Worm (Caenorhabditis elegans): ENCODE measurements around the gene T19H12.3.

T19H12.3 gene

ce11 chrV:4922024-4922423, 36.6 kb downstream of the T19H12.3 start, which contains the start of gene srh-22:
Gene srh-22, plus strand, starts transcription at chrV:4922324.
- TF ChIP-seq ceh-82 (tag; optimal IDR thresholded peaks at IDR 0.05), result no peak
- TF ChIP-seq lsy-2 (tag; optimal IDR thresholded peaks at IDR 0.05), result no peak
- TF ChIP-seq nhr-6 (tag; optimal IDR thresholded peaks at IDR 0.05), result no peak
- no peak for TF ChIP-seq nhr-10 (tag; optimal IDR thresholded peaks at IDR 0.05)
- no peak for TF ChIP-seq elt-1 (tag; optimal IDR thresholded peaks at IDR 0.05)
- no peak for TF ChIP-seq aly-2 (tag; optimal IDR thresholded peaks at IDR 0.05)
- no peak for TF ChIP-seq crh-2 (tag; optimal IDR thresholded peaks at IDR 0.05)
- TF ChIP-seq nhr-25 (tag; optimal IDR thresholded peaks at IDR 0.05), result no peak
- no peak for TF ChIP-seq snpc-4 (tag; optimal IDR thresholded peaks at IDR 0.05)
- TF ChIP-seq nhr-11 (tag; optimal IDR thresholded peaks at IDR 0.05), result no peak
- no peak for TF ChIP-seq nhr-129 (tag; optimal IDR thresholded peaks at IDR 0.05)
- no peak for TF ChIP-seq lin-39 (tag; optimal IDR thresholded peaks at IDR 0.05)
- TF ChIP-seq sma-3 (GFP tag; optimal IDR thresholded peaks at IDR 0.05), result no peak
- TF ChIP-seq R02D3.7 (tag; optimal IDR thresholded peaks at IDR 0.05), result no peak

ce11 chrV:4924618-4925017, 39.1 kb downstream of the T19H12.3 start, which contains the start of gene srh-20:
Gene srh-20, plus strand, starts transcription at chrV:4924918.
- TF ChIP-seq sma-9 (GFP tag; optimal IDR thresholded peaks at IDR 0.05), result no peak
- TF ChIP-seq sma-9 (tag; optimal IDR thresholded peaks at IDR 0.05), result no peak
- no peak for TF ChIP-seq nhr-10 (tag; optimal IDR thresholded peaks at IDR 0.05)
- no peak for TF ChIP-seq nhr-21 (tag; optimal IDR thresholded peaks at IDR 0.05)
- no peak for TF ChIP-seq lsy-2 (tag; optimal IDR thresholded peaks at IDR 0.05)
- TF ChIP-seq nhr-6 (tag; optimal IDR thresholded peaks at IDR 0.05), result no peak
- no peak for TF ChIP-seq F13H6.1 (tag; optimal IDR thresholded peaks at IDR 0.05)
- no peak for TF ChIP-seq snpc-4 (tag; optimal IDR thresholded peaks at IDR 0.05)
- no peak for TF ChIP-seq ztf-1 (GFP tag; conservative IDR thresholded peaks at IDR 0.05)
- TF ChIP-seq fos-1 (tag; optimal IDR thresholded peaks at IDR 0.05), result no peak
- no peak for TF ChIP-seq gmeb-1 (tag; optimal IDR thresholded peaks at IDR 0.05)
- TF ChIP-seq ama-1 (optimal IDR thresholded peaks at IDR 0.05), result no peak
- no peak for TF ChIP-seq ztf-4 (tag; optimal IDR thresholded peaks at IDR 0.05)
- no peak for TF ChIP-seq crh-2 (tag; optimal IDR thresholded peaks at IDR 0.05)
- no peak for TF ChIP-seq nhr-129 (tag; optimal IDR thresholded peaks at IDR 0.05)
- no peak for TF ChIP-seq mab-5 (tag; optimal IDR thresholded peaks at IDR 0.05)

- no peak for TF ChIP-seq sma-9 (GFP tag; optimal IDR thresholded peaks at IDR 0.05)
- TF ChIP-seq sma-9 (tag; optimal IDR thresholded peaks at IDR 0.05), result no peak
- no peak for TF ChIP-seq blmp-1 (tag; optimal IDR thresholded peaks at IDR 0.05; ENCODE audit: insufficient read depth)
- no peak for TF ChIP-seq F13H6.1 (tag; optimal IDR thresholded peaks at IDR 0.05)
- no peak for TF ChIP-seq mbf-1 (tag; optimal IDR thresholded peaks at IDR 0.05)
- no peak for TF ChIP-seq Y55F3AM.14 (GFP tag; optimal IDR thresholded peaks at IDR 0.05)
Measured at ce11 chrV:4926371-4926770, 40.9 kb downstream of the T19H12.3 start, which contains the start of gene srh-21. Gene srh-21, plus strand, starts transcription at chrV:4926671.

- TF ChIP-seq C34F6.9 (tag; optimal IDR thresholded peaks at IDR 0.05), result no peak
- TF ChIP-seq nhr-12 (tag; optimal IDR thresholded peaks at IDR 0.05), result no peak
- TF ChIP-seq aly-2 (tag; optimal IDR thresholded peaks at IDR 0.05), result no peak
- no peak for TF ChIP-seq unc-62 (GFP tag; optimal IDR thresholded peaks at IDR 0.05)
- TF ChIP-seq nhr-77 (tag; optimal IDR thresholded peaks at IDR 0.05), result no peak
- no peak for TF ChIP-seq lin-39 (tag; optimal IDR thresholded peaks at IDR 0.05)
- TF ChIP-seq nhr-21 (tag; optimal IDR thresholded peaks at IDR 0.05), result no peak
- no peak for TF ChIP-seq F13H6.1 (tag; optimal IDR thresholded peaks at IDR 0.05)
- TF ChIP-seq ama-1 (optimal IDR thresholded peaks at IDR 0.05), result no peak
- TF ChIP-seq nhr-6 (tag; optimal IDR thresholded peaks at IDR 0.05), result no peak
- TF ChIP-seq mbf-1 (tag; optimal IDR thresholded peaks at IDR 0.05), result no peak
- TF ChIP-seq sma-3 (GFP tag; optimal IDR thresholded peaks at IDR 0.05), result no peak
- no peak for TF ChIP-seq lin-11 (tag; optimal IDR thresholded peaks at IDR 0.05)
- TF ChIP-seq ZK546.5 (tag; optimal IDR thresholded peaks at IDR 0.05), result no peak
- TF ChIP-seq R02D3.7 (tag; optimal IDR thresholded peaks at IDR 0.05), result no peak
- TF ChIP-seq lin-13 (GFP tag; optimal IDR thresholded peaks at IDR 0.05), result no peak
- no peak for TF ChIP-seq ceh-16 (tag; optimal IDR thresholded peaks at IDR 0.05)
- TF ChIP-seq unc-39 (tag; optimal IDR thresholded peaks at IDR 0.05), result no peak
- no peak for TF ChIP-seq nhr-25 (tag; optimal IDR thresholded peaks at IDR 0.05)
Measured at ce11 chrV:4929842-4930241, 44.4 kb downstream of the T19H12.3 start, which contains the start of gene str-205. Gene str-205, minus strand, starts transcription at chrV:4929942.

- TF ChIP-seq crh-2 (tag; optimal IDR thresholded peaks at IDR 0.05) (no peak), sem-4 (tag; optimal IDR thresholded peaks at IDR 0.05) (no peak), ama-1 (optimal IDR thresholded peaks at IDR 0.05) (no peak), mdl-1 (tag; optimal IDR thresholded peaks at IDR 0.05) (no peak), mab-5 (tag; optimal IDR thresholded peaks at IDR 0.05) (no peak), ceh-16 (tag; optimal IDR thresholded peaks at IDR 0.05) (no peak), lin-11 (tag; optimal IDR thresholded peaks at IDR 0.05) (no peak), elt-3 (tag; optimal IDR thresholded peaks at IDR 0.05) (no peak), lin-39 (tag; optimal IDR thresholded peaks at IDR 0.05) (no peak), nhr-25 (tag; optimal IDR thresholded peaks at IDR 0.05) (no peak), R02D3.7 (tag; optimal IDR thresholded peaks at IDR 0.05) (no peak), dmd-4 (tag; optimal IDR thresholded peaks at IDR 0.05) (no peak), lin-13 (GFP tag; optimal IDR thresholded peaks at IDR 0.05) (no peak), nhr-11 (tag; optimal IDR thresholded peaks at IDR 0.05) (no peak)
Measured at ce11 chrV:4932814-4933213, 47.3 kb downstream of the T19H12.3 start, which contains the start of gene C02E7.10. Gene C02E7.10, minus strand, starts transcription at chrV:4933045.

All from whole organism, L2 larva.